Worm (Caenorhabditis elegans) whole organism, L2 larva: ENCODE measurements around the gene algn-1.

ENCODE experiments used
- F13H6.1 ChIP-seq: sonication (generic microtip); optimal IDR thresholded peaks from 2 replicates; lab custom pipeline; 2016; ENCODE audit warnings: missing genetic modification characterization, missing compliant biosample characterization
- alr-1 ChIP-seq: fragments of 150-350 bp; optimal IDR thresholded peaks from 2 replicates; lab custom pipeline; 2014; ENCODE audit warnings: missing biosample characterization, missing genetic modification characterization
- ama-1 ChIP-seq: fragments of 150-350 bp; optimal IDR thresholded peaks from 2 replicates; lab custom pipeline; 2018; ENCODE audit warnings: inconsistent platforms
- blmp-1 ChIP-seq: sonication (generic microtip); optimal IDR thresholded peaks from 2 replicates; lab custom pipeline; 2017; ENCODE audit warnings: missing genetic modification characterization, mild to moderate bottlenecking, missing compliant biosample characterization, antibody characterized with exemption, moderate library complexity; ENCODE audit not compliant: insufficient read depth
- ceh-16 ChIP-seq: fragments of 150-350 bp; optimal IDR thresholded peaks from 2 replicates; lab custom pipeline; 2014; ENCODE audit warnings: missing biosample characterization, missing genetic modification characterization
- crh-2 ChIP-seq: sonication (generic microtip); optimal IDR thresholded peaks from 2 replicates; lab custom pipeline; 2017; ENCODE audit warnings: missing biosample characterization, missing genetic modification characterization
- egl-27 ChIP-seq: sonication (generic microtip); optimal IDR thresholded peaks from 3 replicates; lab custom pipeline; 2017; ENCODE audit warnings: missing biosample characterization, missing genetic modification reagents, missing genetic modification characterization
- elt-1 ChIP-seq: fragments of 150-350 bp; optimal IDR thresholded peaks from 2 replicates; lab custom pipeline; 2014; ENCODE audit warnings: missing biosample characterization, missing genetic modification characterization
- elt-3 ChIP-seq: sonication (generic microtip); optimal IDR thresholded peaks from 2 replicates; lab custom pipeline; 2017; ENCODE audit warnings: missing biosample characterization, missing genetic modification characterization
- fos-1 ChIP-seq: fragments of 150-350 bp; optimal IDR thresholded peaks from 2 replicates; lab custom pipeline; 2014; ENCODE audit warnings: missing biosample characterization, missing genetic modification characterization
- gmeb-1 ChIP-seq: fragments of 150-350 bp; optimal IDR thresholded peaks from 2 replicates; lab custom pipeline; 2014; ENCODE audit warnings: missing biosample characterization, missing genetic modification characterization
- lin-13 ChIP-seq: fragments of 150-350 bp; optimal IDR thresholded peaks from 2 replicates; lab custom pipeline; 2014; ENCODE audit warnings: missing biosample characterization, missing genetic modification reagents, missing genetic modification characterization
- lsy-2 ChIP-seq, 2 experiments: fragments of 150-350 bp in 1 of 2; sonication (generic microtip) in 1 of 2; optimal IDR thresholded peaks; 2 replicates each; lab custom pipeline; 2014 to 2017; ENCODE audit warnings: missing biosample characterization in 2 of 2, missing genetic modification characterization in 2 of 2
- mab-5 ChIP-seq: fragments of 150-350 bp; optimal IDR thresholded peaks from 2 replicates; lab custom pipeline; 2014; ENCODE audit warnings: missing biosample characterization, missing genetic modification characterization
- mdl-1 ChIP-seq, 2 experiments: fragments of 150-350 bp in 1 of 2; sonication (generic microtip) in 1 of 2; optimal IDR thresholded peaks; 2 replicates each; lab custom pipeline; 2017; ENCODE audit warnings: missing biosample characterization in 2 of 2, missing genetic modification characterization in 2 of 2
- nhr-10 ChIP-seq: sonication (generic microtip); optimal IDR thresholded peaks from 2 replicates; lab custom pipeline; 2017; ENCODE audit warnings: missing biosample characterization, missing genetic modification characterization
- nhr-129 ChIP-seq: fragments of 150-350 bp; optimal IDR thresholded peaks from 2 replicates; lab custom pipeline; 2014; ENCODE audit warnings: missing biosample characterization, missing genetic modification characterization
- nhr-21 ChIP-seq: fragments of 150-350 bp; optimal IDR thresholded peaks from 2 replicates; lab custom pipeline; 2014; ENCODE audit warnings: missing biosample characterization, missing genetic modification characterization
- nhr-23 ChIP-seq: fragments of 150-350 bp; optimal IDR thresholded peaks from 2 replicates; lab custom pipeline; 2014; ENCODE audit warnings: missing biosample characterization, missing genetic modification reagents, missing genetic modification characterization
- nhr-237 ChIP-seq: fragments of 150-350 bp; optimal IDR thresholded peaks from 2 replicates; lab custom pipeline; 2014; ENCODE audit warnings: missing biosample characterization, missing genetic modification characterization
- nhr-25 ChIP-seq: fragments of 150-350 bp; sonication (generic microtip); optimal IDR thresholded peaks from 3 replicates; lab custom pipeline; 2014; ENCODE audit warnings: missing biosample characterization, missing genetic modification characterization
- nhr-77 ChIP-seq: fragments of 150-350 bp; optimal IDR thresholded peaks from 2 replicates; lab custom pipeline; 2014; ENCODE audit warnings: missing biosample characterization, missing genetic modification characterization
- peb-1 ChIP-seq: fragments of 150-350 bp; optimal IDR thresholded peaks from 2 replicates; lab custom pipeline; 2014; ENCODE audit warnings: missing biosample characterization, missing genetic modification characterization
- skn-1 ChIP-seq: sonication (generic microtip); optimal IDR thresholded peaks from 2 replicates; lab custom pipeline; 2017; ENCODE audit warnings: missing biosample characterization, missing genetic modification characterization
- sma-3 ChIP-seq: sonication (generic microtip); optimal IDR thresholded peaks from 2 replicates; lab custom pipeline; 2016; ENCODE audit warnings: missing genetic modification reagents, missing genetic modification characterization, missing compliant biosample characterization
- sma-9 ChIP-seq, 2 experiments: fragments of 150-350 bp in 1 of 2; sonication (generic microtip) in 1 of 2; optimal IDR thresholded peaks; 2 replicates each; lab custom pipeline; 2014 to 2016; ENCODE audit warnings: missing genetic modification characterization in 2 of 2, mild to moderate bottlenecking in 1 of 2, missing biosample characterization in 1 of 2, missing compliant biosample characterization in 1 of 2, missing genetic modification reagents in 1 of 2, moderate library complexity in 1 of 2
- snpc-4 ChIP-seq: fragments of 150-350 bp; optimal IDR thresholded peaks from 2 replicates; lab custom pipeline; 2014; ENCODE audit warnings: missing biosample characterization, missing genetic modification characterization
- unc-62 ChIP-seq: fragments of 150-350 bp; optimal IDR thresholded peaks from 2 replicates; lab custom pipeline; 2014; ENCODE audit warnings: missing biosample characterization, missing genetic modification reagents, missing genetic modification characterization
- zag-1 ChIP-seq: fragments of 150-350 bp; optimal IDR thresholded peaks from 2 replicates; lab custom pipeline; 2014; ENCODE audit warnings: missing biosample characterization, missing genetic modification characterization
- ztf-1 ChIP-seq: fragments of 200-800 bp; sonication (Bioruptor generic); conservative IDR thresholded peaks from 2 replicates; pipeline ENCODE4 v1.3.6; 2022; ENCODE audit warnings: missing genetic modification characterization, missing compliant biosample characterization
- ztf-11 ChIP-seq: sonication (generic microtip); optimal IDR thresholded peaks from 2 replicates; lab custom pipeline; 2017; ENCODE audit warnings: missing biosample characterization, missing genetic modification characterization
- ztf-4 ChIP-seq: fragments of 150-350 bp; optimal IDR thresholded peaks from 2 replicates; lab custom pipeline; 2014; ENCODE audit warnings: missing biosample characterization, missing genetic modification characterization

Gene algn-1

DNA sequence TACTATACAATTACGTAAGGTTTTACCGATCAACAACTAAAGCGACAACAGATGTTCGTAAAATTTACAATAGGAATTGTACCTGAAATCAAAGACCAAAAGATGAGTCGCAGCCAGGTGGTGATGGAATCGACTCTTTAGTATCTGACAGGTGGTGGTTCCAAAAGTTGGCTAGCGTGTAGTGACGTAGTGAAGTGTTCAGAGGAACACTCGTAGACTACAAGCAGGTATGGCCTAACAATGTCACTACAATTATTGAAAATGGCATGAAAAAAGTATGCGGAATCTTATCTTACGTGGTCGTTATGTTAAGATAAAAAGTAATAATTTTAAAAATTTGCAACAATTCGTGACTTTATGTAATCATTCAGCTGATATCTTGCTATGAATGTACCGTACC, 38.4 kb upstream of the algn-1 start:
- TF ChIP-seq peb-1 = no peak
- TF ChIP-seq nhr-77 (tag; lab: Kevin White, UChicago) = no peak
- no peak for TF ChIP-seq ceh-16 (tag; lab: Kevin White, UChicago)
- TF ChIP-seq ama-1 = peak; percentile 44
- no peak for TF ChIP-seq nhr-23 (tag; lab: Kevin White, UChicago)
- no peak for TF ChIP-seq skn-1
- no peak for TF ChIP-seq F13H6.1 (tag; lab: Kevin White, UChicago)
- TF ChIP-seq gmeb-1 (tag; lab: Kevin White, UChicago) = no peak

DNA sequence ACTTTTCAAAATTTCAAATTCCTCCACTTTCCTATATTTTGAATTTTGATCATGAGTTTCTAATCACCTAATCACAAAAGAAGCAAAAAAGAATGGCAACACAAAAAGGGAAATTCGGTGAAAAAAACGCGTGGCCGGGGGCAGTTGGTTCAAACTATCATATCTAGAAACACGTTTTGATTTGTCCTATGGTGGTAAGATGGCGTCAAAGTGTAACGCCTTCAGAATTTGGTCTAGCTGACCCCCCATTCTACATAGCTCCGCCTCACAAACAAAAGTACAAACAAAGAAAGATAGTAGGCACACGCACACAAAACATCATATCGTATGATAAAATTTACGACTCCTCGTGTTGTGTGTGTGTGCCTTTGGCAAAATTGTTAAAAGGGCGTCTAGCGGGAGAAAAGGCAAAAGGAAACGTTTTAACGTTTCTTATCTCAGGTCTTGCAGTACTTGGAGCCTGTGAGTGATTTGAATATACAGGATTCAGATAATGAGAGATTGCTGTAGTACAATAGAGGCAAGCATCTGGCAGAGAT, 37.9 kb upstream of the algn-1 start:
- peak; percentile 68 for TF ChIP-seq fos-1 (tag; lab: Kevin White, UChicago)
- TF ChIP-seq lsy-2 (tag; optimal IDR thresholded peaks at IDR 0.05; lab: Kevin White, UChicago) = no peak
- peak; percentile 72 for TF ChIP-seq crh-2 (tag; lab: Kevin White, UChicago)
- TF ChIP-seq nhr-25 (tag; lab: Kevin White, UChicago) = peak; percentile 66
- TF ChIP-seq blmp-1 (tag; lab: Kevin White, UChicago) = peak; percentile 62
- no peak for TF ChIP-seq zag-1 (tag; lab: Kevin White, UChicago)
- no peak for TF ChIP-seq nhr-10 (tag; lab: Kevin White, UChicago)
- TF ChIP-seq ceh-16 (tag; lab: Kevin White, UChicago) = no peak
- peak; percentile 40 for TF ChIP-seq nhr-129 (tag; lab: Kevin White, UChicago)
- peak; percentile 7 for TF ChIP-seq gmeb-1 (tag; lab: Kevin White, UChicago)
- peak; percentile 75 for TF ChIP-seq sma-9 (GFP tag; optimal IDR thresholded peaks at IDR 0.05; lab: Kevin White, UChicago)
- TF ChIP-seq sma-9 (tag; optimal IDR thresholded peaks at IDR 0.05; lab: Kevin White, UChicago) = no peak
- no peak for TF ChIP-seq ztf-11
- TF ChIP-seq skn-1 = no peak
- TF ChIP-seq ztf-4 = no peak
- TF ChIP-seq snpc-4 = no peak
- TF ChIP-seq mdl-1 (tag; optimal IDR thresholded peaks at IDR 0.05; lab: Kevin White, UChicago) = peak in 1 of 2 experiments; percentile 53
- peak; percentile 14 for TF ChIP-seq F13H6.1 (tag; lab: Kevin White, UChicago)
- TF ChIP-seq sma-3 (GFP tag; lab: Kevin White, UChicago) = peak; percentile 41

DNA sequence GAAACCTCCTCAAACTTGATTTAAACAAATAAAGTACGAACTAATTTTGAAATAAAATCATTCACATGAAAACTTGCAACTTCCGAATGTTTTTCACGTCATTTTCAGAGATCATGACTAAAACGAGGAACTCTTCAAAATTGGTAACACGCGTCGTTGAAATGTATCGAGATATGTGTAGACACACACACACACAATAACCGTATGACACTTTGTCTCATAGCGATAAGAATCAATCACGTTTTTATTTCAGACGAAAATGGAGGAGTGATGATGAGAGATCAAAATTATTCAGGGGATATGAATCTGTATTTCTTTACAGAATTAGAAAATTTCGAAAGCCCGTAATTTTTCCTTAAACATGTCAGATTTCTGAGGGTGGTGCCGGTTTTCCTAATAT, 37.2 kb upstream of the algn-1 start:
- TF ChIP-seq fos-1 (tag; lab: Kevin White, UChicago) = peak; percentile 51
- TF ChIP-seq ztf-11 = no peak
- no peak for TF ChIP-seq peb-1
- peak; percentile 68 for TF ChIP-seq sma-9 (GFP tag; optimal IDR thresholded peaks at IDR 0.05; lab: Kevin White, UChicago)
- TF ChIP-seq sma-9 (tag; optimal IDR thresholded peaks at IDR 0.05; lab: Kevin White, UChicago) = no peak
- TF ChIP-seq nhr-25 (tag; lab: Kevin White, UChicago) = peak; percentile 62
- peak; percentile 65 for TF ChIP-seq crh-2 (tag; lab: Kevin White, UChicago)
- TF ChIP-seq nhr-23 (tag; lab: Kevin White, UChicago) = no peak

DNA sequence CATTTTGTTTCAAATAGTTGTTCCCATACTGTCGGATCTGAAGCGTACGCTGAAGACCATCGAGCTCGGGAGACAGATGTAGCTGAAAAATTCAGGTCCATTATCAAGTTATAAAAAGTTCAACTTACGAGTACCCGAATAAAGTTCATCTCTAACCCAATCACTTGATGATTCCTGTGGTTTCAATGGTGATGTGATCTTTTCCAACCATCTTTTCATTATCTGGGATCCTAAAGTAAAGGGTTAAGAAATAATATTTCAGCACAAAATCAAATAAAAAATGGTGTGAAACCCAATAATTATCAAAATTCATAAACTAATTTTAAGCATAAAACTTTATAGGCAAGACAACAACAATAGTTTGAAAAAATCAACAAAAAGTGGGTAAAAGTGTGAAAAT, 32.7 kb upstream of the algn-1 start, which contains the start of gene C05D11.8:
TSS of gene C05D11.8 (minus strand) at position 101 of the 400 bp plus-strand sequence.
- TF ChIP-seq nhr-237 (tag; lab: Kevin White, UChicago) (no peak), elt-1 (tag; lab: Kevin White, UChicago) (no peak), fos-1 (tag; lab: Kevin White, UChicago) (no peak), lin-13 (GFP tag; lab: Kevin White, UChicago) (no peak), elt-3 (tag; lab: Kevin White, UChicago) (no peak), gmeb-1 (tag; lab: Kevin White, UChicago) (no peak), sma-3 (GFP tag; lab: Kevin White, UChicago) (no peak), mdl-1 (tag; optimal IDR thresholded peaks at IDR 0.05; lab: Kevin White, UChicago) (no peak), unc-62 (GFP tag; lab: Kevin White, UChicago) (no peak), F13H6.1 (tag; lab: Kevin White, UChicago) (no peak), alr-1 (tag; lab: Kevin White, UChicago) (no peak), mab-5 (tag; lab: Kevin White, UChicago) (no peak), ztf-1 (GFP tag; lab: Robert Waterston, UW) (no peak), lsy-2 (tag; optimal IDR thresholded peaks at IDR 0.05; lab: Kevin White, UChicago) (no peak), nhr-21 (no peak), nhr-23 (tag; lab: Kevin White, UChicago) (no peak), egl-27 (tag; lab: Kevin White, UChicago) (no peak), sma-9 (GFP tag; optimal IDR thresholded peaks at IDR 0.05; lab: Kevin White, UChicago) (no peak), sma-9 (tag; optimal IDR thresholded peaks at IDR 0.05; lab: Kevin White, UChicago) (no peak)
